Worm (Caenorhabditis elegans) whole organism, L2 larva: ENCODE data around the gene cutl-12.

Experiments used
- nhr-11 ChIP-seq: fragments of 150-350 bp; optimal IDR thresholded peaks from 2 replicates; lab custom pipeline; 2014; ENCODE audit warnings: missing biosample characterization, missing genetic modification characterization
- nhr-25 ChIP-seq: fragments of 150-350 bp; sonication (generic microtip); optimal IDR thresholded peaks from 3 replicates; lab custom pipeline; 2014; ENCODE audit warnings: missing biosample characterization, missing genetic modification characterization
- unc-62 ChIP-seq: fragments of 150-350 bp; optimal IDR thresholded peaks from 2 replicates; lab custom pipeline; 2014; ENCODE audit warnings: missing biosample characterization, missing genetic modification reagents, missing genetic modification characterization
- ztf-11 ChIP-seq: sonication (generic microtip); optimal IDR thresholded peaks from 2 replicates; lab custom pipeline; 2017; ENCODE audit warnings: missing biosample characterization, missing genetic modification characterization

- no peak for TF ChIP-seq ztf-11 (tag; lab: Kevin White, UChicago)
- TF ChIP-seq nhr-25 (tag; lab: Kevin White, UChicago): no peak
- TF ChIP-seq unc-62 (GFP tag; lab: Kevin White, UChicago): no peak
- TF ChIP-seq nhr-11: no peak
These were observed 9.5 kb upstream of the cutl-12 start for ce11 chrII:8643627-8644356.
